Worm (Caenorhabditis elegans) whole organism, L1 larva: Measurements from ENCODE around the gene cyn-8.

Experiments used
- aly-2 ChIP-seq: fragments of 150-350 bp; optimal IDR thresholded peaks from 2 replicates; lab custom pipeline; 2014; ENCODE audit warnings: missing biosample characterization, missing genetic modification characterization
- ceh-82 ChIP-seq, 3 experiments: fragments of 150-350 bp in 1 of 3; sonication (generic microtip) in 2 of 3; optimal IDR thresholded peaks; 2 replicates each; lab custom pipeline; 2014 to 2017; ENCODE audit warnings: missing biosample characterization in 3 of 3, missing genetic modification characterization in 3 of 3
- grh-1 ChIP-seq: fragments of 200-800 bp; sonication (Bioruptor generic); IDR thresholded peaks from 2 replicates; pipeline ENCODE4 v1.3.6; 2022; ENCODE audit warnings: missing genetic modification reagents, missing genetic modification characterization, missing compliant biosample characterization
- nhr-20 ChIP-seq: sonication (generic microtip); optimal IDR thresholded peaks from 2 replicates; lab custom pipeline; 2016; ENCODE audit warnings: mild to moderate bottlenecking, missing genetic modification characterization, missing compliant biosample characterization
- nhr-28 ChIP-seq: fragments of 150-350 bp; optimal IDR thresholded peaks from 2 replicates; lab custom pipeline; 2014; ENCODE audit warnings: missing biosample characterization, missing genetic modification characterization
- nhr-77 ChIP-seq: fragments of 150-350 bp; optimal IDR thresholded peaks from 2 replicates; lab custom pipeline; 2014; ENCODE audit warnings: missing biosample characterization, missing genetic modification characterization
- pag-3 ChIP-seq: sonication (generic microtip); optimal IDR thresholded peaks from 2 replicates; lab custom pipeline; 2017; ENCODE audit warnings: missing genetic modification characterization, mild to moderate bottlenecking, missing compliant biosample characterization, antibody characterized with exemption, borderline replicate concordance; ENCODE audit not compliant: insufficient read depth
- pqm-1 ChIP-seq: sonication (generic microtip); optimal IDR thresholded peaks from 3 replicates; lab custom pipeline; 2017; ENCODE audit warnings: missing biosample characterization, missing genetic modification characterization
- sptf-1 ChIP-seq: fragments of 150-350 bp; optimal IDR thresholded peaks from 2 replicates; lab custom pipeline; 2014; ENCODE audit warnings: missing biosample characterization, missing genetic modification characterization
- unc-62 ChIP-seq: fragments of 150-350 bp; optimal IDR thresholded peaks from 2 replicates; lab custom pipeline; 2014; ENCODE audit warnings: missing biosample characterization, missing genetic modification reagents, missing genetic modification characterization

DNA sequence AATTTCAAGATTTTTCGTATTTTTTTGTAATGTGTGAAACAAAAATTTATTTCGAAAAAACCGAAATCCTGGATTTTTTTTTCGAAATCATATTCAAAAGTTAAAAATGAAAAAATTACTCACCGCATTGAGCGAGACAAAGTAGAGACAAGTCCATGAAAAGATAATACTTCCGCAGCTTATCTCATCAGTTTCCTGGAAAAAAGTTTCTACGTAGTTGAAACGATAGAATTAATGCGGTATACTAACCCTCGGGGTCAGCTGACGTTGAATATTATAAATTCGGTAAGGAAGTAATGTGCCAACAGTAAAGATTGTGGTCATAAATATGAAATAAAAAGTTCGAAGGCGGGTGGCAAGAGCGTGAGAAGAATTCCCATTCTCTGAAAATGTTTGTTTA lies 46.9 kb downstream of the cyn-8 start:
- TF ChIP-seq grh-1 (GFP tag; lab: Robert Waterston, UW) = no peak
- TF ChIP-seq ceh-82 (tag; optimal IDR thresholded peaks at IDR 0.05; lab: Kevin White, UChicago) = no peak
- TF ChIP-seq aly-2 (tag; lab: Kevin White, UChicago) = no peak
- no peak for TF ChIP-seq nhr-77 (tag; lab: Kevin White, UChicago)
- no peak for TF ChIP-seq nhr-20 (tag; lab: Kevin White, UChicago)
- no peak for TF ChIP-seq unc-62
- TF ChIP-seq pag-3 (tag; lab: Kevin White, UChicago) = no peak
- no peak for TF ChIP-seq pqm-1 (tag; lab: Kevin White, UChicago)
- no peak for TF ChIP-seq nhr-28 (tag; lab: Kevin White, UChicago)
- no peak for TF ChIP-seq sptf-1 (tag; lab: Kevin White, UChicago)
